Worm (Caenorhabditis elegans) whole organism, midembryonic: ENCODE results near the gene srx-26.

ENCODE experiments used
- T22C8.4 ChIP-seq: fragments of 200-800 bp; sonication (Bioruptor generic); IDR thresholded peaks from 2 replicates; pipeline ENCODE4 v1.3.6; 2022; ENCODE audit warnings: missing genetic modification characterization, missing compliant biosample characterization
- cog-1 ChIP-seq: sonication (generic microtip); optimal IDR thresholded peaks from 2 replicates; lab custom pipeline; 2016; ENCODE audit warnings: missing genetic modification characterization, missing compliant biosample characterization
- klf-2 ChIP-seq: fragments of 200-800 bp; sonication (Bioruptor generic); conservative IDR thresholded peaks from 2 replicates; pipeline ENCODE4 v1.3.6; 2022; ENCODE audit warnings: missing genetic modification reagents, missing genetic modification characterization, missing compliant biosample characterization
- med-1 ChIP-seq: sonication (generic microtip); optimal IDR thresholded peaks from 2 replicates; lab custom pipeline; 2017; ENCODE audit warnings: missing genetic modification characterization, mild to moderate bottlenecking, missing compliant biosample characterization, antibody characterized with exemption, missing genetic modification reagents; ENCODE audit not compliant: insufficient read depth
- ztf-23 ChIP-seq: fragments of 200-800 bp; sonication (Bioruptor generic); IDR thresholded peaks from 2 replicates; pipeline ENCODE4 v1.3.6; 2022; ENCODE audit warnings: missing genetic modification reagents, missing genetic modification characterization, missing compliant biosample characterization

DNA sequence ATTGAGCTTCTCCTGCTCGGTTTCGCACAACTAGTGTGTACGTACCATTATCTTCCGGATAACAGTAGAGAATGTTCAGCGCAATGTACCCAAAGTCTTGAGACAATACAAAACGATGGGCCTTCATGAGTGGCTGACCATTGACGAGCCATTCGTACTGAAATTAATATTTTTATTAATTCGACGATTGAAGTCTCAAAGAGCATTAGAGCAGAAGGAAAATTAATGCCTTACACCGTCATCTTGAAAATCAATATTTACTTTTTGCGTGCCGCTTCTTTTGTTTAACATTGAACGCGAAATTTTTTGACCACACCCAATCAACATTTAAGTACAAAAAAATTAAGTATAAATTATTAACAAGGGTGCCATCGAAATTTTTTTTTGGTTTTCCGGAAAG, 40.1 kb upstream of the srx-26 start:
- no peak for TF ChIP-seq med-1 (GFP tag; lab: Kevin White, UChicago)
- TF ChIP-seq T22C8.4 (GFP tag; lab: Robert Waterston, UW): no peak
- no peak for TF ChIP-seq klf-2 (GFP tag; lab: Robert Waterston, UW)
- no peak for TF ChIP-seq cog-1 (tag; lab: Kevin White, UChicago)
- TF ChIP-seq ztf-23: no peak
